Fruit fly (Drosophila melanogaster): ENCODE measurements around the gene PH4alphaMP.

The PH4alphaMP gene

dm6 chr3R:30536432-30536831 is 40.5 kb upstream of the PH4alphaMP start (continued):
- peak in 1 of 2 experiments; percentile 7 for TF ChIP-seq dpn (GFP tag; optimal IDR thresholded peaks at IDR 0.05)
- no peak for TF ChIP-seq CG4328 (GFP tag; optimal IDR thresholded peaks at IDR 0.05)
- no peak for TF ChIP-seq CG3995 (GFP tag; optimal IDR thresholded peaks at IDR 0.05)
- peak; percentile 18 for TF ChIP-seq Hsf (GFP tag; optimal IDR thresholded peaks at IDR 0.05)
- no peak for TF ChIP-seq CG14860 (GFP tag; IDR thresholded peaks at IDR 0.05; ENCODE audit: partially characterized antibody)
- TF ChIP-seq Ets65A (GFP tag), result peak; percentile 42
- TF ChIP-seq Dip3 (GFP tag; optimal IDR thresholded peaks at IDR 0.05), result peak; percentile 5
- peak; percentile 22; the same call in 1 of the 2 replicates for TF ChIP-seq CG31224 (GFP tag; IDR thresholded peaks at IDR 0.05)
- TF ChIP-seq Med (GFP tag), result peak; percentile 17
- peak; percentile 31; the same call in 1 of the 2 replicates for TF ChIP-seq Ptx1 (GFP tag; IDR thresholded peaks at IDR 0.05)
- TF ChIP-seq CoRest (tag; optimal IDR thresholded peaks at IDR 0.05), result peak; percentile 26
- TF ChIP-seq Oli (tag; optimal IDR thresholded peaks at IDR 0.05), result peak; percentile 27
- peak; percentile 13 for TF ChIP-seq Hr3 (GFP tag; optimal IDR thresholded peaks at IDR 0.05)
- peak; percentile 13; the same call in 1 of the 2 replicates for TF ChIP-seq CG10366 (GFP tag; IDR thresholded peaks at IDR 0.05)
- no peak for TF ChIP-seq Neu2 (GFP tag; optimal IDR thresholded peaks at IDR 0.05; ENCODE audit: borderline replicate concordance)
- TF ChIP-seq CG32767 (GFP tag; IDR thresholded peaks at IDR 0.05), result 0 out of 2 replicates have a peak, but pooled peaks have one; percentile 19
- TF ChIP-seq her (GFP tag; optimal IDR thresholded peaks at IDR 0.05), result no peak
- TF ChIP-seq Atf6 (GFP tag; IDR thresholded peaks at IDR 0.05), result peak; percentile 54; the same call in 1 of the 2 replicates
- TF ChIP-seq Sin3A (optimal IDR thresholded peaks at IDR 0.05), result no peak
- peak; percentile 11 for TF ChIP-seq lilli (GFP tag; optimal IDR thresholded peaks at IDR 0.05)
- 0 out of 3 replicates have a peak, but pooled peaks have one; percentile 26 for TF ChIP-seq CG17361 (GFP tag; IDR thresholded peaks at IDR 0.05)
- no peak for TF ChIP-seq prd (optimal IDR thresholded peaks at IDR 0.05)
- TF ChIP-seq prd (GFP tag; IDR thresholded peaks at IDR 0.05), result peak; percentile 40; the same call in 1 of the 3 replicates
- TF ChIP-seq CG2120 (GFP tag; optimal IDR thresholded peaks at IDR 0.05), result peak; percentile 16
- peak; percentile 33 for TF ChIP-seq CG9817 (tag; optimal IDR thresholded peaks at IDR 0.05)
- peak; percentile 22; the same call in 1 of the 2 replicates for TF ChIP-seq CG9932 (GFP tag; IDR thresholded peaks at IDR 0.05)
- TF ChIP-seq Antp (GFP tag; optimal IDR thresholded peaks at IDR 0.05), result peak; percentile 7
- TF ChIP-seq CG15269 (tag; optimal IDR thresholded peaks at IDR 0.05), result peak; percentile 43
- peak; percentile 9 for TF ChIP-seq Xbp1 (GFP tag; optimal IDR thresholded peaks at IDR 0.05)
- peak; percentile 13 for TF ChIP-seq CG30403 (GFP tag; optimal IDR thresholded peaks at IDR 0.05)
- TF ChIP-seq grau (tag; optimal IDR thresholded peaks at IDR 0.05), result peak; percentile 46
- peak; percentile 61; the same call in 2 of the 3 replicates for TF ChIP-seq dysf (GFP tag; IDR thresholded peaks at IDR 0.05)
- TF ChIP-seq Nf-YC (tag; optimal IDR thresholded peaks at IDR 0.05), result peak; percentile 11
- TF ChIP-seq row (GFP tag; IDR thresholded peaks at IDR 0.05), result peak; percentile 65; the same call in 2 of the 3 replicates

DNA sequence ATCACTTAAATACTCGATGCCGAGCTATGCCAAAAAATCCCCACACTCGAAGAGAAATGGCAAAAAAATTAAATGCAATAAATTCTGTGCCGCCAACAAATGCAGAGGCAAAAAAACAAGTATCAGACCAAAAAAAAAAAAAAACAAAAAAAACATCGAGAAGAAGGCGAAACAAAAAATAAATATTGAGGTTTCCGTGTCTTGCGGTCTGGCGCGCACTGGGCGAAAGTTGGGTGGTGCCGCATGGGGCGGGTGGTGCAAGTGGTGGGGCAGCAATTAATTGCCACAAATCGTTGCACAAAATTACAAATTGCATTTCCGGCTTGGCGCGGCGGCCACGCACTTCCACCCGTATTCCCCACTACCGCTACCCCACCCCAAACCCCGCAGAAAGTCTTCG is 38.5 kb upstream of the PH4alphaMP start:
- TF ChIP-seq crol (GFP tag; IDR thresholded peaks at IDR 0.05) (peak; percentile 61; the same call in 1 of the 2 replicates), CG11695 (GFP tag; IDR thresholded peaks at IDR 0.05) (no peak)

dm6 chr3R:30531989-30532653 is 36.2 kb upstream of the PH4alphaMP start, which contains the start of gene tmod:
tmod (plus strand) TSS chr3R:30532607.
- no peak for TF ChIP-seq da (GFP tag; optimal IDR thresholded peaks at IDR 0.05)
- TF ChIP-seq CG11696 (GFP tag; IDR thresholded peaks at IDR 0.05), result no peak
- TF ChIP-seq ranshi (GFP tag; IDR thresholded peaks at IDR 0.05), result no peak
- peak; percentile 34; the same call in 1 of the 2 replicates for TF ChIP-seq esg (GFP tag; conservative IDR thresholded peaks at IDR 0.05)
- peak in 1 of 2 experiments; percentile 64 for TF ChIP-seq Hr51 (GFP tag; optimal IDR thresholded peaks at IDR 0.05)
- TF ChIP-seq CG31441 (GFP tag; IDR thresholded peaks at IDR 0.05), result peak; percentile 55
- TF ChIP-seq CG11456 (GFP tag; IDR thresholded peaks at IDR 0.05), result no peak
- peak; percentile 50 for TF ChIP-seq Six4 (GFP tag; optimal IDR thresholded peaks at IDR 0.05)
- peak; percentile 28 for TF ChIP-seq pum (GFP tag; optimal IDR thresholded peaks at IDR 0.05)
- TF ChIP-seq YL-1 (GFP tag; optimal IDR thresholded peaks at IDR 0.05), result no peak
- peak; percentile 37 for TF ChIP-seq mam (GFP tag; optimal IDR thresholded peaks at IDR 0.05)
- peak; percentile 35 for TF ChIP-seq Fer3 (tag; optimal IDR thresholded peaks at IDR 0.05)
- 0 out of 2 replicates have a peak, but pooled peaks have one; percentile 28 for TF ChIP-seq CG9215 (GFP tag; IDR thresholded peaks at IDR 0.05)
- peak; percentile 55 for TF ChIP-seq ind (GFP tag; optimal IDR thresholded peaks at IDR 0.05)
- TF ChIP-seq Fer1 (GFP tag; optimal IDR thresholded peaks at IDR 0.05), result peak; percentile 31
